Fruit fly (Drosophila melanogaster): Measurements from ENCODE around the gene CG5003.

CG5003 gene

DNA sequence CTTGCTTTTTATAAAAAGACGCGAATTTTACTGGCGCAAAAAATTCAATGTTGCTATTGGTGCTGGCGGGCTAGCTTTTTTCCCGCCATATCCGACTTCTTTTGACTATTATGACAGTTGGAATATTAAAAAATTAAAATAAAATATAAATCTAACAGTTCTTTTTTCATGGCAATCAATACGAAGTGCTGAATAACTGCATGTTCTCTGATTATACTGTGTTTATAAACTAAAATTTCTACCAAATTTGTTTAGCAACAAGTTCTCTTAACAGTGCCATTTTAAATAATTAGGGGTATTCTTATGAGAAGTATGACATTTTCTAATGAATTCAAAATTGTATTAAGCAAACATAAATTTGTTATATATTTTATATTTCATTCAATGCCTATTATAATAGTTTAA, 3.1 kb upstream of the CG5003 start, which contains the start of gene Boh1 (continued):
- TF ChIP-seq Blimp-1 (GFP tag; optimal IDR thresholded peaks at IDR 0.05) (no peak), CG8632 (GFP tag; optimal IDR thresholded peaks at IDR 0.05) (no peak), CG9139 (GFP tag; optimal IDR thresholded peaks at IDR 0.05) (no peak), CG6854 (GFP tag; optimal IDR thresholded peaks at IDR 0.05) (no peak)

DNA sequence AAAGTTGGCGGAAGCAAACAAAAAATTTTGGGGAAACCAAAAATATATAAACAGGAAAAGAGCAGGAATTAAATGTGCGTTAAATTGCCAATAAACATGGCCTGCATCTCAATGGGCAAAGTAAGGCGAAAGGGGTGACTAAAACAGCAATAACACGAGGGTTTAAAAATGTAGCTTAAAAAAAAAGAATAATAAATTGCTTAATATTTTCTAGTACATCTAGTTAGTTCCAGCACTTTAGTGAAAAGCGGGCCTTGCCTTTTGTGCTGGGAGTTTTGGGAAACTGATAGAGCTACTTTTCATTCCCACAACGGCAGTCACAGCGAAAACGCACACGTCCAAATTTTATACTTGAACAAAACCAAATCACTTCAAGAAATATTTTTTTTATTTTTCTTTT, 4.2 kb downstream of the CG5003 start, which contains the start of gene mil:
Gene mil, plus strand, starts transcription at position 301 of the 400 bp plus-strand sequence.
- TF ChIP-seq CG1621 (tag; optimal IDR thresholded peaks at IDR 0.05) (no peak), Smox (GFP tag; optimal IDR thresholded peaks at IDR 0.05) (no peak), pdm3 (GFP tag; optimal IDR thresholded peaks at IDR 0.05) (no peak), CG11762 (GFP tag; optimal IDR thresholded peaks at IDR 0.05; ENCODE audit: insufficient read depth) (no peak), CG32006 (GFP tag; optimal IDR thresholded peaks at IDR 0.05) (no peak), spab (GFP tag; optimal IDR thresholded peaks at IDR 0.05) (no peak), CG6808 (GFP tag; optimal IDR thresholded peaks at IDR 0.05) (no peak), CG7368 (GFP tag; optimal IDR thresholded peaks at IDR 0.05) (no peak), CG16779 (tag; optimal IDR thresholded peaks at IDR 0.05) (no peak), topi (GFP tag; optimal IDR thresholded peaks at IDR 0.05) (no peak), CG6792 (GFP tag; optimal IDR thresholded peaks at IDR 0.05) (no peak), CG10631 (GFP tag; optimal IDR thresholded peaks at IDR 0.05) (no peak), Eip78C (GFP tag) (no peak), Hr4 (GFP tag; optimal IDR thresholded peaks at IDR 0.05) (no peak), vri (GFP tag; optimal IDR thresholded peaks at IDR 0.05) (no peak), CG9139 (GFP tag; optimal IDR thresholded peaks at IDR 0.05) (no peak), Ets21C (GFP tag; optimal IDR thresholded peaks at IDR 0.05) (no peak)

DNA sequence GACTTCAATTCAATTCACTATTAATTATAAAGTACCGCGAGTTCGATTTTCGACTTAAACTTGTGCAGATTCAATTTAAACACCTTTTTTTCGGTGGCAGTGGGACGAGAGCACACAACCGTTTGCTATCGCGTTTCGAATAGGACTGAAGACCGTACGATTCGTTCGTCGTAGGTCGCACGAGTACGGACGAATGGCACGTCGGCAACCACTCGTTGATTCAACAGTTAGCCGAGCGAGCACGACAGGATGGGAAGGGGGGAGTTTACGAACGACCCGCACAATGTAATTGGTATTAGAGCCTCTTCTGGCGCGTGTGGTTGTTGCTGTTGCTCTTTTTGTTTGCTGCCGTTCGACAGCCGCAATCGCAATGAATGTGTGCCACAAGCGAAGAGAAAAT, 10.6 kb downstream of the CG5003 start, which contains the start of gene CG34353:
Gene CG34353, minus strand, starts transcription at position 149 of the 400 bp plus-strand sequence.
- no peak for TF ChIP-seq cyc (GFP tag; optimal IDR thresholded peaks at IDR 0.05)
- peak; percentile 38 for TF ChIP-seq Eip78C (GFP tag)
- no peak for TF ChIP-seq lz (GFP tag; optimal IDR thresholded peaks at IDR 0.05)
- TF ChIP-seq Eip75B (GFP tag; optimal IDR thresholded peaks at IDR 0.05) = peak; percentile 26
- TF ChIP-seq CG1621 (tag; optimal IDR thresholded peaks at IDR 0.05) = peak; percentile 24
- TF ChIP-seq Met (GFP tag; optimal IDR thresholded peaks at IDR 0.05) = no peak
- TF ChIP-seq Ets21C (GFP tag; optimal IDR thresholded peaks at IDR 0.05) = no peak
- peak; percentile 87 for TF ChIP-seq dsx (GFP tag; optimal IDR thresholded peaks at IDR 0.05; ENCODE audit: poor library complexity, severe bottlenecking)
- TF ChIP-seq CG15336 (GFP tag; IDR thresholded peaks at IDR 0.05) = no peak

DNA sequence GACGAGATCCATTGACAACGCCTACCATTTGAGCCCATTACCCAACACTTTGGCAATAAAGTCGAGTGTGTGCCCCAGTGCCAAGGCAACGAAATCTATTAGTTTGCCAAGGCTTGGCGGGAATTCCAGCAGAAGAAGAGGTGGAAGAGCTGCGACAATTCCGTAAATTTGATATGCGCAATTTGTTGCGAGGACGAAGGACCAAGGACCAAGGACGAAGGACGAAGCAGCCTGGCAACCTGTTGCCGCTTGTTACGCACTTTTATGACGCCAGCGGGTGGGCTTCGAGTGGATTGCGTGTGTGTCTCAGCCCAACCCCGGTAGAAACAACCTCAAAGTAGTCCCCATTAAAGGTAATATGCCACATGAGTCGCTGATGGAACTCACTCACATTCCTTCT, 28.2 kb downstream of the CG5003 start:
- TF ChIP-seq CG6792 (GFP tag; optimal IDR thresholded peaks at IDR 0.05) (no peak), CG16779 (tag; optimal IDR thresholded peaks at IDR 0.05) (no peak), CG11762 (GFP tag; optimal IDR thresholded peaks at IDR 0.05; ENCODE audit: insufficient read depth) (no peak), Ets21C (GFP tag; optimal IDR thresholded peaks at IDR 0.05) (no peak), vri (GFP tag; optimal IDR thresholded peaks at IDR 0.05) (no peak), CG10631 (GFP tag; optimal IDR thresholded peaks at IDR 0.05) (no peak), CG8319 (GFP tag; optimal IDR thresholded peaks at IDR 0.05) (no peak), CG8119 (GFP tag; IDR thresholded peaks at IDR 0.05) (no peak), CG6276 (GFP tag; optimal IDR thresholded peaks at IDR 0.05) (no peak), Eip75B (GFP tag; optimal IDR thresholded peaks at IDR 0.05) (no peak), CG11294 (GFP tag; IDR thresholded peaks at IDR 0.05) (no peak), CG4318 (GFP tag; optimal IDR thresholded peaks at IDR 0.05) (no peak), Hr38 (GFP tag; optimal IDR thresholded peaks at IDR 0.05) (no peak), Sox15 (GFP tag; optimal IDR thresholded peaks at IDR 0.05) (no peak), achi (GFP tag; optimal IDR thresholded peaks at IDR 0.05) (no peak), ss (GFP tag; optimal IDR thresholded peaks at IDR 0.05) (no peak)

Data from whole organism, prepupa.